Fruit fly (Drosophila melanogaster): ENCODE data around the gene CG5567.

Gene CG5567

DNA sequence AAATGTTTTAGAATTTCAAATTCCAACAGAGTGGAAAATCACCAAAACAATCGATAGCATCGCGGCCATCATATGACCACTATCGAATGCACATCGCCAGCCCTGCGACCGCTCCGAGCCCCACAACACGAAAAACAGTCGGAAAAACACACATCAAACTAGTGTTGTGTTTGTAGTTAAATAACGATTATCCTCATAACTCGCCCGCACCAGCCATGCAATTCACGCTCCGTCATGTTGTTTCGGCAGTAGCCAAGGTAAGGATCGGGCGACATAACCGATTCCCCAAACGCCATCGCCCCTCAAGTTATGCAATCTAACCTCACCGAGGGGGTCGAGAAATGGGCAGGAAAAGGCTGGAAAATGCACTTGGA lies 3.6 kb upstream of the CG5567 start (continued):
- no peak for TF ChIP-seq Hey (tag; optimal IDR thresholded peaks at IDR 0.05)
- no peak for TF ChIP-seq CG12744 (GFP tag; optimal IDR thresholded peaks at IDR 0.05)
- TF ChIP-seq CG3281 (GFP tag; optimal IDR thresholded peaks at IDR 0.05) = no peak
- TF ChIP-seq oc (tag; optimal IDR thresholded peaks at IDR 0.05) = no peak
- peak in 1 of 2 experiments; percentile 99 for TF ChIP-seq Pdp1 (GFP tag; optimal IDR thresholded peaks at IDR 0.05)
- TF ChIP-seq prd (optimal IDR thresholded peaks at IDR 0.05) = no peak
- no peak for TF ChIP-seq prd (GFP tag; IDR thresholded peaks at IDR 0.05)
- TF ChIP-seq Fer3 (tag; optimal IDR thresholded peaks at IDR 0.05) = no peak
- no peak for TF ChIP-seq CG17829 (tag; optimal IDR thresholded peaks at IDR 0.05)
- no peak for TF ChIP-seq wor (GFP tag; IDR thresholded peaks at IDR 0.05)
- TF ChIP-seq Rx (GFP tag; IDR thresholded peaks at IDR 0.05) = no peak
- TF ChIP-seq CG4404 (GFP tag; IDR thresholded peaks at IDR 0.05) = no peak
- TF ChIP-seq mirr (GFP tag; optimal IDR thresholded peaks at IDR 0.05) = no peak
- TF ChIP-seq trh (GFP tag; optimal IDR thresholded peaks at IDR 0.05) = no peak
- TF ChIP-seq CG3838 (GFP tag; optimal IDR thresholded peaks at IDR 0.05) = no peak
- TF ChIP-seq seq (GFP tag; IDR thresholded peaks at IDR 0.05) = no peak
- no peak for TF ChIP-seq Nf-YC (tag; optimal IDR thresholded peaks at IDR 0.05)
- no peak for TF ChIP-seq fd96Cb (tag; optimal IDR thresholded peaks at IDR 0.05)
- TF ChIP-seq Blimp-1 (GFP tag; optimal IDR thresholded peaks at IDR 0.05) = no peak
- no peak for TF ChIP-seq Sry-β (GFP tag; optimal IDR thresholded peaks at IDR 0.05)
- TF ChIP-seq pita (GFP tag; optimal IDR thresholded peaks at IDR 0.05) = no peak
- TF ChIP-seq Hmx (GFP tag; optimal IDR thresholded peaks at IDR 0.05) = no peak
- TF ChIP-seq CG8944 (GFP tag; optimal IDR thresholded peaks at IDR 0.05) = no peak
- peak; percentile 74 for TF ChIP-seq Scr (GFP tag; IDR thresholded peaks at IDR 0.05; ENCODE audit: partially characterized antibody)
- no peak for TF ChIP-seq PHDP (tag; optimal IDR thresholded peaks at IDR 0.05)
- peak; percentile 54 for TF ChIP-seq Myb (GFP tag; optimal IDR thresholded peaks at IDR 0.05)
- no peak for TF ChIP-seq CG2199 (GFP tag; IDR thresholded peaks at IDR 0.05)
- TF ChIP-seq sug (tag; optimal IDR thresholded peaks at IDR 0.05) = peak; percentile 57
- TF ChIP-seq CG15479 (GFP tag; optimal IDR thresholded peaks at IDR 0.05) = no peak
- TF ChIP-seq Adf1 (GFP tag; IDR thresholded peaks at IDR 0.05) = no peak
- TF ChIP-seq Hmr (GFP tag; optimal IDR thresholded peaks at IDR 0.05) = no peak
- TF ChIP-seq Atf3 (GFP tag; optimal IDR thresholded peaks at IDR 0.05) = no peak
- no peak for TF ChIP-seq her (GFP tag; optimal IDR thresholded peaks at IDR 0.05)
- TF ChIP-seq Sox102F (GFP tag; optimal IDR thresholded peaks at IDR 0.05) = no peak
- TF ChIP-seq chif (GFP tag; optimal IDR thresholded peaks at IDR 0.05) = no peak
- no peak for TF ChIP-seq Six4 (GFP tag; optimal IDR thresholded peaks at IDR 0.05)
- no peak for TF ChIP-seq CG17612 (GFP tag; IDR thresholded peaks at IDR 0.05)
- TF ChIP-seq yki (optimal IDR thresholded peaks at IDR 0.05) = no peak
- no peak for TF ChIP-seq CG8281 (tag; optimal IDR thresholded peaks at IDR 0.05)
- no peak for TF ChIP-seq gcm2 (GFP tag; optimal IDR thresholded peaks at IDR 0.05)
- TF ChIP-seq jigr1 (GFP tag; IDR thresholded peaks at IDR 0.05) = no peak
- no peak for TF ChIP-seq Ets97D (GFP tag; optimal IDR thresholded peaks at IDR 0.05)
- no peak for TF ChIP-seq usp (GFP tag; optimal IDR thresholded peaks at IDR 0.05)
- TF ChIP-seq Doc3 (GFP tag; IDR thresholded peaks at IDR 0.05; ENCODE audit: partially characterized antibody) = peak; percentile 62; the same call in 2 of the 3 replicates
- no peak for TF ChIP-seq lab (GFP tag; optimal IDR thresholded peaks at IDR 0.05)
- TF ChIP-seq CG8290 (GFP tag; optimal IDR thresholded peaks at IDR 0.05) = no peak
- peak in 1 of 2 experiments; percentile 64 for TF ChIP-seq CG8290 (tag; optimal IDR thresholded peaks at IDR 0.05)
- TF ChIP-seq sqz (GFP tag; optimal IDR thresholded peaks at IDR 0.05) = no peak
- no peak for TF ChIP-seq CG18011 (GFP tag; optimal IDR thresholded peaks at IDR 0.05)
- TF ChIP-seq Gsc (GFP tag; IDR thresholded peaks at IDR 0.05) = no peak
- TF ChIP-seq sim (GFP tag; IDR thresholded peaks at IDR 0.05) = no peak
- TF ChIP-seq pros (GFP tag; optimal IDR thresholded peaks at IDR 0.05) = no peak
- no peak for TF ChIP-seq lbe (GFP tag; optimal IDR thresholded peaks at IDR 0.05)
